Worm (Caenorhabditis elegans): ENCODE results near the gene ril-2.
A peak's percentile ranks its signal among the peaks of the same experiment; 100 is the strongest.

ril-2 gene

DNA sequence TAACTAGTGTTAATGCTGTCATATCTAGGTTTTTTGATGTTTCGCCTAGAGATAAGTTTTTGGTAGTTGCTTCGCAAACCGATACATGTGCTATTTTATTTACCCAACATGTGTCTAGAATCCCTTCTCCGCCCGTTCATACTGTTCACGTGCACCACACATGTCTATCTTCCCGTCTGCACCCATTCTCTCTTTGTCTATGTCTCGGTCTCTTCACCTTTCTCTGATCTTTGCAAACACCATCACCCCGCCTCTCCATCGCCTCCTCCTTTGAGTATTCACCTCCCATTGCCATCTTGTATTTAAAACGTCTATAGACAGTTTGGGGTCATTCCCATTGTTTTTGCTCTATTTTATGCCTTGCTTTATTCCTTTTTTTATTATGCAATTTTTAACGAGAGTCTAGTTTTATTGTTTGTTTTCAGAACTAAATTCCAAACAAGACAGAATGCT, 38.3 kb upstream of the ril-2 start, which contains the start of gene F56H9.2 (continued):
- no peak for TF ChIP-seq ztf-6 (GFP tag; IDR thresholded peaks at IDR 0.05)
- no peak for TF ChIP-seq dpl-1 (GFP tag; optimal IDR thresholded peaks at IDR 0.05)
- TF ChIP-seq F52B5.7 (tag; optimal IDR thresholded peaks at IDR 0.05), result no peak
- TF ChIP-seq Y56A3A.18 (GFP tag; IDR thresholded peaks at IDR 0.05), result no peak
- TF ChIP-seq ceh-91 (GFP tag; IDR thresholded peaks at IDR 0.05), result no peak
- TF ChIP-seq mel-28 (tag; optimal IDR thresholded peaks at IDR 0.05; ENCODE audit: borderline replicate concordance), result no peak
- TF ChIP-seq pbrm-1 (GFP tag; IDR thresholded peaks at IDR 0.05), result no peak
- no peak for TF ChIP-seq rpc-1 (optimal IDR thresholded peaks at IDR 0.05)
- TF ChIP-seq rpc-1 (tag; optimal IDR thresholded peaks at IDR 0.05), result no peak
- TF ChIP-seq Y53G8AR.9 (GFP tag; conservative IDR thresholded peaks at IDR 0.05), result no peak
- peak; percentile 67 for TF ChIP-seq lin-40 (tag; optimal IDR thresholded peaks at IDR 0.05)
- TF ChIP-seq rec-8 (tag; optimal IDR thresholded peaks at IDR 0.05), result no peak
- TF ChIP-seq dpff-1 (tag; optimal IDR thresholded peaks at IDR 0.05), result no peak
- TF ChIP-seq ceh-79 (tag; optimal IDR thresholded peaks at IDR 0.05), result no peak
- peak; percentile 67; the same call in 1 of the 2 replicates for TF ChIP-seq C06A6.2 (GFP tag; conservative IDR thresholded peaks at IDR 0.05)
- TF ChIP-seq athp-1 (tag; optimal IDR thresholded peaks at IDR 0.05), result no peak
- TF ChIP-seq unc-130 (GFP tag; optimal IDR thresholded peaks at IDR 0.05), result no peak
- TF ChIP-seq hlh-12 (tag; optimal IDR thresholded peaks at IDR 0.05), result no peak
- TF ChIP-seq F55B11.4 (tag; optimal IDR thresholded peaks at IDR 0.05; ENCODE audit: borderline replicate concordance, insufficient read depth), result no peak
- TF ChIP-seq hlh-26 (GFP tag; conservative IDR thresholded peaks at IDR 0.05), result no peak
- no peak for TF ChIP-seq akir-1 (GFP tag; optimal IDR thresholded peaks at IDR 0.05)
- no peak for TF ChIP-seq madf-3 (GFP tag; IDR thresholded peaks at IDR 0.05)
- TF ChIP-seq lin-54 (GFP tag; optimal IDR thresholded peaks at IDR 0.05), result no peak
- no peak for TF ChIP-seq F37B4.10 (GFP tag; IDR thresholded peaks at IDR 0.05)
- no peak for TF ChIP-seq Y79H2A.3 (GFP tag; conservative IDR thresholded peaks at IDR 0.05)
- no peak for TF ChIP-seq aptf-3 (GFP tag; IDR thresholded peaks at IDR 0.05)
- TF ChIP-seq ama-1 (optimal IDR thresholded peaks at IDR 0.05), result no peak
- no peak for TF ChIP-seq ama-1 (GFP tag; optimal IDR thresholded peaks at IDR 0.05)

DNA sequence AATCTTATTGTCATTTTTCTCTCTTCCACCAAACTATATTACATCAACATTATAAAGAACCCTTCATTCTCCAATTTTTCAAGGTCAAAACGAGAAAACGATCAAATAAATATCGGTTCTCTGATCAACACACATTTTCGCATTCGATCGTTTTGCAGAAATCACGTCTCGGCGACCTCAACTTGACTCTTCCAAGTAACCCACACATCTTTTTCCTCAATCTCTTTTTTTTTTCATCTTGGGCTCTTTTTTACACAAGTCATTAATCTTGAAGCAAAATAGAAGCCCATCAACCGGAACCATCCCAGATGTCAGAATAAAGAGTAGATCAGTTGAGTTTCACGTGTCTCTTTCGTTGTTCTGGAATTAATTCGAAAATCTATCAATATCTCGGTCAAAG, 37.3 kb upstream of the ril-2 start:
- TF ChIP-seq ztf-25 (GFP tag; IDR thresholded peaks at IDR 0.05), result no peak

- TF ChIP-seq somi-1 (GFP tag; optimal IDR thresholded peaks at IDR 0.05) (peak; percentile 17), dpff-1 (tag; optimal IDR thresholded peaks at IDR 0.05) (no peak), nfyb-1 (GFP tag; IDR thresholded peaks at IDR 0.05) (no peak), nhr-80 (tag; optimal IDR thresholded peaks at IDR 0.05) (peak; percentile 13)
Observed at ce11 chrV:12635218-12635617, 36.3 kb upstream of the ril-2 start.

ce11 chrV:12634746-12635145, 35.8 kb upstream of the ril-2 start:
- TF ChIP-seq Y53F4B.3 (GFP tag; IDR thresholded peaks at IDR 0.05) (no peak), F39B2.1 (GFP tag; IDR thresholded peaks at IDR 0.05) (no peak), ceh-40 (GFP tag; IDR thresholded peaks at IDR 0.05) (no peak), F52B5.7 (tag; optimal IDR thresholded peaks at IDR 0.05) (no peak), Y79H2A.3 (GFP tag; conservative IDR thresholded peaks at IDR 0.05) (no peak), ztf-3 (GFP tag; optimal IDR thresholded peaks at IDR 0.05) (no peak), Y56A3A.18 (GFP tag; IDR thresholded peaks at IDR 0.05) (no peak), F49E8.2 (tag; optimal IDR thresholded peaks at IDR 0.05; ENCODE audit: insufficient read depth) (no peak), cebp-1 (GFP tag; IDR thresholded peaks at IDR 0.05) (no peak), cebp-1 (tag; optimal IDR thresholded peaks at IDR 0.05) (no peak), F57C9.4 (tag; optimal IDR thresholded peaks at IDR 0.05) (no peak), hlh-26 (GFP tag; conservative IDR thresholded peaks at IDR 0.05) (no peak), ceh-58 (GFP tag; IDR thresholded peaks at IDR 0.05) (no peak), madf-10 (tag; optimal IDR thresholded peaks at IDR 0.05) (no peak), attf-3 (GFP tag; conservative IDR thresholded peaks at IDR 0.05) (no peak), madf-3 (GFP tag; IDR thresholded peaks at IDR 0.05) (no peak), tlf-1 (GFP tag; optimal IDR thresholded peaks at IDR 0.05) (no peak), ets-4 (GFP tag; optimal IDR thresholded peaks at IDR 0.05) (no peak), nfya-1 (tag; optimal IDR thresholded peaks at IDR 0.05; ENCODE audit: borderline replicate concordance, insufficient read depth) (no peak)
